Worm (Caenorhabditis elegans) whole organism, young adult: ENCODE data around the gene cox-16.

Source experiments
- F33H1.4 ChIP-seq: fragments of 200-800 bp; sonication (Bioruptor generic); IDR thresholded peaks from 2 replicates; pipeline ENCODE4 v1.3.6; 2022; ENCODE audit warnings: missing genetic modification reagents, missing genetic modification characterization, missing compliant biosample characterization
- ZK185.1 ChIP-seq: sonication (generic microtip); optimal IDR thresholded peaks from 2 replicates; lab custom pipeline; 2016; ENCODE audit warnings: mild to moderate bottlenecking, missing genetic modification characterization, missing compliant biosample characterization; ENCODE audit not compliant: poor library complexity, severe bottlenecking
- him-1 ChIP-seq: sonication (generic microtip); optimal IDR thresholded peaks from 2 replicates; lab custom pipeline; 2016; ENCODE audit warnings: missing genotype, missing genetic modification reagents, missing genetic modification characterization, missing compliant biosample characterization
- zfh-2 ChIP-seq: fragments of 200-800 bp; sonication (Bioruptor generic); conservative IDR thresholded peaks from 2 replicates; pipeline ENCODE4 v1.3.6; 2022; ENCODE audit warnings: missing genetic modification reagents, missing genetic modification characterization, missing compliant biosample characterization

ce11 chrV:5499475-5499874 lies 36.6 kb downstream of the cox-16 start:
- no peak for TF ChIP-seq F33H1.4 (GFP tag; lab: Robert Waterston, UW)
- TF ChIP-seq zfh-2 (GFP tag; lab: Robert Waterston, UW), result no peak
- TF ChIP-seq ZK185.1, result no peak
- TF ChIP-seq him-1, result no peak
